Worm (Caenorhabditis elegans) whole organism, L4 larva: ENCODE results near the gene mau-8.
A peak's percentile ranks its signal among the peaks of the same experiment; 100 is the strongest.

Source experiments
- F26F4.8 ChIP-seq: fragments of 200-800 bp; sonication (Bioruptor generic); conservative IDR thresholded peaks from 2 replicates; pipeline ENCODE4 v1.3.6; 2022; ENCODE audit warnings: missing genetic modification characterization, missing compliant biosample characterization
- F44E2.7 ChIP-seq: fragments of 200-800 bp; sonication (Bioruptor generic); IDR thresholded peaks from 2 replicates; pipeline ENCODE4 v2.1.2; 2022; ENCODE audit warnings: missing genetic modification characterization, missing compliant biosample characterization
- Y48G9A.11 ChIP-seq: fragments of 200-800 bp; sonication (Bioruptor generic); IDR thresholded peaks from 2 replicates; pipeline ENCODE4 v1.3.6; 2022; ENCODE audit warnings: missing genetic modification reagents, missing genetic modification characterization, missing compliant biosample characterization
- Y5F2A.4 ChIP-seq: fragments of 200-800 bp; sonication (Bioruptor generic); optimal IDR thresholded peaks from 2 replicates; lab custom pipeline; 2018; ENCODE audit warnings: mild to moderate bottlenecking, missing genetic modification characterization, missing compliant biosample characterization
- Y75B8A.6 ChIP-seq: fragments of 200-800 bp; sonication (Bioruptor generic); IDR thresholded peaks from 2 replicates; pipeline ENCODE4 v1.3.6; 2022; ENCODE audit warnings: missing genetic modification reagents, missing genetic modification characterization, missing compliant biosample characterization
- ZK546.5 ChIP-seq, 2 experiments: sonication (generic microtip); optimal IDR thresholded peaks; 2 replicates each; lab custom pipeline; 2017; ENCODE audit warnings: missing biosample characterization in 2 of 2, missing genetic modification characterization in 2 of 2
- aha-1 ChIP-seq: fragments of 150-350 bp; peaks from one replicate; lab custom pipeline; 2014; ENCODE audit warnings: missing biosample characterization, missing genetic modification characterization
- ceh-20 ChIP-seq: fragments of 200-800 bp; sonication (Bioruptor generic); IDR thresholded peaks from 2 replicates; pipeline ENCODE4 v1.3.6; 2022; ENCODE audit warnings: missing genetic modification reagents, missing genetic modification characterization, missing compliant biosample characterization
- ceh-62 ChIP-seq: sonication (generic microtip); optimal IDR thresholded peaks from 2 replicates; lab custom pipeline; 2017; ENCODE audit warnings: missing biosample characterization, missing genetic modification characterization
- ceh-82 ChIP-seq: sonication (generic microtip); optimal IDR thresholded peaks from 2 replicates; lab custom pipeline; 2017; ENCODE audit warnings: missing biosample characterization, missing genetic modification characterization
- ctbp-1 ChIP-seq: fragments of 200-800 bp; sonication (Bioruptor generic); IDR thresholded peaks from 2 replicates; pipeline ENCODE4 v1.3.6; 2022; ENCODE audit warnings: missing genetic modification reagents, missing genetic modification characterization, missing compliant biosample characterization
- daf-12 ChIP-seq: fragments of 150-350 bp; optimal IDR thresholded peaks from 2 replicates; lab custom pipeline; 2014; ENCODE audit warnings: missing biosample characterization, missing genetic modification reagents, missing genetic modification characterization
- daf-16 ChIP-seq, 3 experiments: sonication (generic microtip); optimal IDR thresholded peaks; 2 replicates each; lab custom pipeline; 2016 to 2017; ENCODE audit warnings: missing genetic modification characterization in 3 of 3, missing genetic modification reagents in 3 of 3, mild to moderate bottlenecking in 2 of 3, missing compliant biosample characterization in 2 of 3, missing biosample characterization in 1 of 3, moderate library complexity in 1 of 3
- dmd-6 ChIP-seq: fragments of 200-800 bp; sonication (Bioruptor generic); IDR thresholded peaks from 2 replicates; pipeline ENCODE4 v1.3.6; 2022; ENCODE audit warnings: missing genetic modification reagents, missing genetic modification characterization, missing compliant biosample characterization
- dmd-8 ChIP-seq: fragments of 200-800 bp; sonication (Bioruptor generic); IDR thresholded peaks from 2 replicates; pipeline ENCODE4 v1.3.6; 2022; ENCODE audit warnings: missing genetic modification characterization, missing compliant biosample characterization
- dve-1 ChIP-seq: sonication (generic microtip); optimal IDR thresholded peaks from 2 replicates; lab custom pipeline; 2017; ENCODE audit warnings: antibody characterized with exemption, mild to moderate bottlenecking, missing genetic modification characterization, missing compliant biosample characterization; ENCODE audit not compliant: insufficient read depth
- egl-27 ChIP-seq: sonication (generic microtip); optimal IDR thresholded peaks from 3 replicates; lab custom pipeline; 2017; ENCODE audit warnings: missing biosample characterization, missing genetic modification reagents, missing genetic modification characterization
- fkh-10 ChIP-seq: fragments of 150-350 bp; optimal IDR thresholded peaks from 2 replicates; lab custom pipeline; 2014; ENCODE audit warnings: missing biosample characterization, missing genetic modification reagents, missing genetic modification characterization
- hlh-11 ChIP-seq: fragments of 200-800 bp; sonication (Bioruptor generic); optimal IDR thresholded peaks from 2 replicates; lab custom pipeline; 2018; ENCODE audit warnings: mild to moderate bottlenecking, missing genetic modification characterization, missing compliant biosample characterization
- hlh-30 ChIP-seq: sonication (generic microtip); optimal IDR thresholded peaks from 2 replicates; lab custom pipeline; 2017; ENCODE audit warnings: antibody characterized with exemption, mild to moderate bottlenecking, missing genetic modification characterization, missing compliant biosample characterization; ENCODE audit not compliant: insufficient read depth
- hmg-1.1 ChIP-seq: fragments of 200-800 bp; sonication (Bioruptor generic); IDR thresholded peaks from 2 replicates; pipeline ENCODE4 v1.3.6; 2022; ENCODE audit warnings: missing genetic modification reagents, missing genetic modification characterization, missing compliant biosample characterization
- lim-7 ChIP-seq: fragments of 200-800 bp; sonication (Bioruptor generic); IDR thresholded peaks from 2 replicates; pipeline ENCODE4 v1.3.6; 2022; ENCODE audit warnings: missing genetic modification characterization, missing compliant biosample characterization
- lin-15B ChIP-seq: fragments of 150-350 bp; sonication (generic microtip); optimal IDR thresholded peaks from 3 replicates; lab custom pipeline; 2014; ENCODE audit warnings: missing biosample characterization, missing genetic modification characterization
- lin-38 ChIP-seq: fragments of 200-800 bp; sonication (Bioruptor generic); IDR thresholded peaks from 2 replicates; pipeline ENCODE4 v1.3.6; 2022; ENCODE audit warnings: missing genetic modification reagents, missing genetic modification characterization, missing compliant biosample characterization
- lsy-2 ChIP-seq, 2 experiments: fragments of 150-350 bp in 1 of 2; sonication (generic microtip) in 1 of 2; optimal IDR thresholded peaks; 2 replicates each; lab custom pipeline; 2014 to 2017; ENCODE audit warnings: missing biosample characterization in 2 of 2, missing genetic modification characterization in 2 of 2
- madf-5 ChIP-seq, 2 experiments: fragments of 200-800 bp; sonication (Bioruptor generic); IDR thresholded peaks; 2 replicates each; pipeline ENCODE4 v1.3.6; 2022; ENCODE audit warnings: missing compliant biosample characterization in 2 of 2, missing genetic modification characterization in 2 of 2
- madf-9 ChIP-seq: fragments of 200-800 bp; sonication (Bioruptor generic); conservative IDR thresholded peaks from 2 replicates; pipeline ENCODE4 v1.3.6; 2022; ENCODE audit warnings: missing genetic modification reagents, missing genetic modification characterization, missing compliant biosample characterization
- mdl-1 ChIP-seq, 2 experiments: fragments of 150-350 bp in 1 of 2; sonication (generic microtip) in 1 of 2; optimal IDR thresholded peaks; 2 replicates each; lab custom pipeline; 2014 to 2017; ENCODE audit warnings: missing biosample characterization in 2 of 2, missing genetic modification characterization in 2 of 2
- mep-1 ChIP-seq: fragments of 150-350 bp; sonication (generic microtip); optimal IDR thresholded peaks from 3 replicates; lab custom pipeline; 2014; ENCODE audit warnings: missing biosample characterization, missing genetic modification characterization
- mxl-2 ChIP-seq: fragments of 200-800 bp; sonication (Bioruptor generic); conservative IDR thresholded peaks from 2 replicates; pipeline ENCODE4 v1.3.6; 2022; ENCODE audit warnings: missing genetic modification reagents, missing genetic modification characterization, missing compliant biosample characterization
- nhr-10 ChIP-seq: fragments of 150-350 bp; optimal IDR thresholded peaks from 2 replicates; lab custom pipeline; 2014; ENCODE audit warnings: missing biosample characterization, missing genetic modification characterization
- nhr-102 ChIP-seq: sonication (generic microtip); optimal IDR thresholded peaks from 2 replicates; lab custom pipeline; 2016; ENCODE audit warnings: mild to moderate bottlenecking, missing genetic modification characterization, moderate library complexity, missing compliant biosample characterization
- nhr-237 ChIP-seq: sonication (generic microtip); optimal IDR thresholded peaks from 2 replicates; lab custom pipeline; 2017; ENCODE audit warnings: missing biosample characterization, missing genetic modification characterization
- nhr-25 ChIP-seq: sonication (generic microtip); optimal IDR thresholded peaks from 2 replicates; lab custom pipeline; 2017; ENCODE audit warnings: missing genetic modification characterization, mild to moderate bottlenecking, missing compliant biosample characterization, antibody characterized with exemption, moderate library complexity, borderline replicate concordance; ENCODE audit not compliant: insufficient read depth
- nhr-28 ChIP-seq: fragments of 150-350 bp; optimal IDR thresholded peaks from 2 replicates; lab custom pipeline; 2014; ENCODE audit warnings: missing biosample characterization, missing genetic modification characterization
- nhr-42 ChIP-seq: fragments of 200-800 bp; sonication (Bioruptor generic); IDR thresholded peaks from 2 replicates; pipeline ENCODE4 v1.3.6; 2022; ENCODE audit warnings: missing genetic modification characterization, missing compliant biosample characterization
- nhr-48 ChIP-seq: sonication (generic microtip); optimal IDR thresholded peaks from 2 replicates; lab custom pipeline; 2016; ENCODE audit warnings: mild to moderate bottlenecking, missing genetic modification characterization, missing compliant biosample characterization
- nhr-6 ChIP-seq: fragments of 150-350 bp; optimal IDR thresholded peaks from 2 replicates; lab custom pipeline; 2014; ENCODE audit warnings: missing biosample characterization, missing genetic modification characterization
- php-3 ChIP-seq: fragments of 200-800 bp; sonication (Bioruptor generic); IDR thresholded peaks from 2 replicates; pipeline ENCODE4 v1.3.6; 2022; ENCODE audit warnings: missing genetic modification reagents, missing genetic modification characterization, missing compliant biosample characterization
- rbr-2 ChIP-seq: sonication (generic microtip); optimal IDR thresholded peaks from 2 replicates; lab custom pipeline; 2016; ENCODE audit warnings: missing genotype, missing genetic modification characterization, missing compliant biosample characterization
- saeg-2 ChIP-seq: fragments of 200-800 bp; sonication (Bioruptor generic); IDR thresholded peaks from 2 replicates; pipeline ENCODE4 v1.3.6; 2022; ENCODE audit warnings: missing genetic modification reagents, missing genetic modification characterization, missing compliant biosample characterization
- sdz-12 ChIP-seq: fragments of 200-800 bp; sonication (Bioruptor generic); optimal IDR thresholded peaks from 2 replicates; lab custom pipeline; 2018; ENCODE audit warnings: mild to moderate bottlenecking, missing genetic modification characterization, missing compliant biosample characterization
- set-16 ChIP-seq: fragments of 200-800 bp; sonication (Bioruptor generic); IDR thresholded peaks from 2 replicates; pipeline ENCODE4 v1.3.6; 2022; ENCODE audit warnings: missing genetic modification reagents, missing genetic modification characterization, missing compliant biosample characterization
- tag-97 ChIP-seq: fragments of 200-800 bp; sonication (Bioruptor generic); IDR thresholded peaks from 2 replicates; pipeline ENCODE4 v1.3.6; 2022; ENCODE audit warnings: missing genetic modification characterization, missing compliant biosample characterization
- unc-39 ChIP-seq: sonication (generic microtip); optimal IDR thresholded peaks from 2 replicates; lab custom pipeline; 2017; ENCODE audit warnings: missing biosample characterization, missing genetic modification characterization
- unc-62 ChIP-seq, 3 experiments: fragments of 150-350 bp in 1 of 3; sonication (generic microtip); optimal IDR thresholded peaks in 2 of 3; peaks in 1 of 3; 1 replicate in 1 of 3; 2 replicates in 2 of 3; lab custom pipeline; 2014 to 2017; ENCODE audit warnings: missing biosample characterization in 3 of 3, missing genetic modification characterization in 3 of 3, missing genetic modification reagents in 3 of 3, missing genotype in 1 of 3
- vab-7 ChIP-seq: fragments of 200-800 bp; sonication (Bioruptor generic); IDR thresholded peaks from 2 replicates; pipeline ENCODE4 v1.3.6; 2022; ENCODE audit warnings: missing genetic modification reagents, missing genetic modification characterization, missing compliant biosample characterization
- zag-1 ChIP-seq: fragments of 150-350 bp; optimal IDR thresholded peaks from 2 replicates; lab custom pipeline; 2014; ENCODE audit warnings: missing biosample characterization, missing genetic modification characterization
- zfp-3 ChIP-seq: fragments of 200-800 bp; sonication (Bioruptor generic); conservative IDR thresholded peaks from 2 replicates; pipeline ENCODE4 v1.3.6; 2022; ENCODE audit warnings: missing genetic modification reagents, missing genetic modification characterization, missing compliant biosample characterization
- zip-11 ChIP-seq: fragments of 200-800 bp; sonication (Bioruptor generic); IDR thresholded peaks from 2 replicates; pipeline ENCODE4 v1.3.6; 2022; ENCODE audit warnings: missing genetic modification characterization, missing compliant biosample characterization
- ztf-7 ChIP-seq: fragments of 150-350 bp; optimal IDR thresholded peaks from 2 replicates; lab custom pipeline; 2014; ENCODE audit warnings: missing biosample characterization, missing genetic modification characterization

mau-8 gene

ce11 chrIV:13395255-13395654 lies 17.4 kb downstream of the mau-8 start (continued):
- TF ChIP-seq nhr-237 (tag; lab: Kevin White, UChicago) (no peak), ceh-20 (GFP tag; lab: Robert Waterston, UW) (peak; percentile 93), sdz-12 (GFP tag; lab: Kevin White, UChicago) (no peak), tag-97 (GFP tag; lab: Robert Waterston, UW) (no peak), mep-1 (tag; lab: Kevin White, UChicago) (peak; percentile 85), nhr-6 (tag; lab: Kevin White, UChicago) (peak; percentile 82), nhr-10 (tag; lab: Kevin White, UChicago) (no peak), vab-7 (0 out of 2 replicates have a peak, but pooled peaks have one; percentile 36), zfp-3 (GFP tag; lab: Robert Waterston, UW) (no peak), lin-15B (no peak), zag-1 (tag; lab: Kevin White, UChicago) (no peak), lsy-2 (tag; optimal IDR thresholded peaks at IDR 0.05; lab: Kevin White, UChicago) (peak; percentile 63 to 85), hmg-1.1 (GFP tag; lab: Robert Waterston, UW) (peak; percentile 90), lim-7 (GFP tag; lab: Robert Waterston, UW) (no peak), nhr-25 (peak; percentile 74), madf-9 (GFP tag; lab: Robert Waterston, UW) (peak; percentile 85), saeg-2 (GFP tag; lab: Robert Waterston, UW) (peak; percentile 83), ceh-62 (tag; lab: Kevin White, UChicago) (no peak), F44E2.7 (no peak), madf-5 (GFP tag; IDR thresholded peaks at IDR 0.05; lab: Robert Waterston, UW) (0 out of 4 replicates have a peak, but pooled peaks of 1 of the 2 experiments have one; percentile 70), mxl-2 (GFP tag; lab: Robert Waterston, UW) (peak; percentile 100), lin-38 (peak; percentile 75), zip-11 (GFP tag; lab: Robert Waterston, UW) (no peak), F26F4.8 (GFP tag; lab: Robert Waterston, UW) (no peak), unc-62 (GFP tag; optimal IDR thresholded peaks at IDR 0.05 in 1 of 2; lab: Kevin White, UChicago) (peak in 1 of 2 experiments; percentile 50), unc-62 (tag; optimal IDR thresholded peaks at IDR 0.05; lab: Kevin White, UChicago) (no peak), aha-1 (tag; lab: Kevin White, UChicago) (peak; percentile 100), ctbp-1 (peak; percentile 90), dmd-8 (GFP tag; lab: Robert Waterston, UW) (0 out of 2 replicates have a peak, but pooled peaks have one; percentile 50), unc-39 (no peak), Y75B8A.6 (GFP tag; lab: Robert Waterston, UW) (no peak), ceh-82 (no peak), Y5F2A.4 (GFP tag; lab: Kevin White, UChicago) (no peak), nhr-42 (peak; percentile 56; the same call in 1 of the 2 replicates), egl-27 (tag; lab: Kevin White, UChicago) (peak; percentile 29), set-16 (peak; percentile 87)
- TF ChIP-seq, all 104 proteins: peak for 54

- TF ChIP-seq hlh-30 (tag; lab: Kevin White, UChicago) (peak; percentile 64), nhr-102 (peak; percentile 35), fkh-10 (GFP tag; lab: Kevin White, UChicago) (no peak), daf-16 (GFP tag; optimal IDR thresholded peaks at IDR 0.05; lab: Kevin White, UChicago) (no peak), daf-16 (tag; optimal IDR thresholded peaks at IDR 0.05; lab: Kevin White, UChicago) (peak; percentile 97), dmd-6 (GFP tag; lab: Robert Waterston, UW) (peak; percentile 60), nhr-28 (tag; lab: Kevin White, UChicago) (peak; percentile 90), lsy-2 (tag; optimal IDR thresholded peaks at IDR 0.05; lab: Kevin White, UChicago) (peak in 1 of 2 experiments; percentile 16), rbr-2 (tag; lab: Kevin White, UChicago) (no peak), mdl-1 (tag; optimal IDR thresholded peaks at IDR 0.05; lab: Kevin White, UChicago) (peak in 1 of 2 experiments; percentile 32), nhr-48 (peak; percentile 61), ZK546.5 (tag; optimal IDR thresholded peaks at IDR 0.05; lab: Kevin White, UChicago) (no peak), ztf-7 (tag; lab: Kevin White, UChicago) (peak; percentile 21), dve-1 (peak; percentile 77), Y48G9A.11 (no peak), daf-12 (no peak), hlh-11 (tag; lab: Kevin White, UChicago) (peak; percentile 65), php-3 (GFP tag; lab: Robert Waterston, UW) (peak; percentile 52; the same call in 1 of the 2 replicates)
These were observed 18.6 kb downstream of the mau-8 start for ce11 chrIV:13396375-13396774.
